Worm (Caenorhabditis elegans) whole organism, L4 larva: Measurements from ENCODE around the gene ugt-14.

Source experiments
- ZK546.5 ChIP-seq, 2 experiments: sonication (generic microtip); optimal IDR thresholded peaks; 2 replicates each; lab custom pipeline; 2017; ENCODE audit warnings: missing biosample characterization in 2 of 2, missing genetic modification characterization in 2 of 2
- ama-1 ChIP-seq: fragments of 150-350 bp; optimal IDR thresholded peaks from 2 replicates; lab custom pipeline; 2014; ENCODE audit warnings: inconsistent platforms, mixed read lengths
- ceh-44 ChIP-seq: fragments of 200-800 bp; sonication (Bioruptor generic); IDR thresholded peaks from 2 replicates; pipeline ENCODE4 v1.3.6; 2022; ENCODE audit warnings: missing genetic modification reagents, missing genetic modification characterization, missing compliant biosample characterization
- daf-12 ChIP-seq: fragments of 150-350 bp; optimal IDR thresholded peaks from 2 replicates; lab custom pipeline; 2014; ENCODE audit warnings: missing biosample characterization, missing genetic modification reagents, missing genetic modification characterization
- dve-1 ChIP-seq: sonication (generic microtip); optimal IDR thresholded peaks from 2 replicates; lab custom pipeline; 2017; ENCODE audit warnings: antibody characterized with exemption, mild to moderate bottlenecking, missing genetic modification characterization, missing compliant biosample characterization; ENCODE audit not compliant: insufficient read depth
- fos-1 ChIP-seq: fragments of 150-350 bp; optimal IDR thresholded peaks from 2 replicates; lab custom pipeline; 2014; ENCODE audit warnings: missing biosample characterization, missing genetic modification characterization
- hmg-1.1 ChIP-seq: fragments of 200-800 bp; sonication (Bioruptor generic); IDR thresholded peaks from 2 replicates; pipeline ENCODE4 v1.3.6; 2022; ENCODE audit warnings: missing genetic modification reagents, missing genetic modification characterization, missing compliant biosample characterization
- mdl-1 ChIP-seq, 2 experiments: fragments of 150-350 bp in 1 of 2; sonication (generic microtip) in 1 of 2; optimal IDR thresholded peaks; 2 replicates each; lab custom pipeline; 2014 to 2017; ENCODE audit warnings: missing biosample characterization in 2 of 2, missing genetic modification characterization in 2 of 2
- mep-1 ChIP-seq: fragments of 150-350 bp; sonication (generic microtip); optimal IDR thresholded peaks from 3 replicates; lab custom pipeline; 2014; ENCODE audit warnings: missing biosample characterization, missing genetic modification characterization
- nhr-237 ChIP-seq: sonication (generic microtip); optimal IDR thresholded peaks from 2 replicates; lab custom pipeline; 2017; ENCODE audit warnings: missing biosample characterization, missing genetic modification characterization
- nhr-6 ChIP-seq: fragments of 150-350 bp; optimal IDR thresholded peaks from 2 replicates; lab custom pipeline; 2014; ENCODE audit warnings: missing biosample characterization, missing genetic modification characterization
- nhr-77 ChIP-seq: fragments of 150-350 bp; optimal IDR thresholded peaks from 2 replicates; lab custom pipeline; 2014; ENCODE audit warnings: missing biosample characterization, missing genetic modification characterization
- spr-3 ChIP-seq: fragments of 200-800 bp; sonication (Bioruptor generic); optimal IDR thresholded peaks from 2 replicates; lab custom pipeline; 2018; ENCODE audit warnings: mild to moderate bottlenecking, missing genetic modification characterization, missing compliant biosample characterization

DNA sequence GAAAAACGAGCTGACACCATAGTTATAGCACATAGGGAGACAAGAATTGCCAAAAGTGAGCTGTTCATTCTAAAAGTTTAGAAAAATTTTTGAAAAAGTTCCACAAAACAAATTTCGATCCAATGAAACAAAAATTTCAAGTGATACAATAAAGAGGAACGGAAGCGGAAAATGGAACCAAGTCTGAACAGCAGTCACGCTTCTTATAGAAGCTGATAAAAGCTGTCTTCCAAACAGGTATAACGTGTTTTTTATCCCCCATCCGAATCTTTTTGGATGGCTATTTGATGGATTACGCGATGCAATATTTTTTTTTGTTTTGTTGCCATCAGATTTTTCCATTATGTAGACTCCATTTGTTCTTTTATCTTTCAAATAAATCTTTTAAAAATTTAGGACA lies 6.3 kb downstream of the ugt-14 start, which contains the start of gene H23N18.5:
- TF ChIP-seq mdl-1 (tag; optimal IDR thresholded peaks at IDR 0.05; lab: Kevin White, UChicago) (peak in 1 of 2 experiments; percentile 33), nhr-77 (tag; lab: Kevin White, UChicago) (no peak), nhr-6 (tag; lab: Kevin White, UChicago) (no peak), mep-1 (no peak), ZK546.5 (tag; optimal IDR thresholded peaks at IDR 0.05; lab: Kevin White, UChicago) (no peak), ama-1 (lab: Kevin White, UChicago) (no peak), daf-12 (no peak), dve-1 (tag; lab: Kevin White, UChicago) (no peak), spr-3 (GFP tag; lab: Kevin White, UChicago) (no peak), ceh-44 (GFP tag; lab: Robert Waterston, UW) (no peak), fos-1 (no peak), nhr-237 (no peak), hmg-1.1 (no peak)
